Worm (Caenorhabditis elegans): ENCODE data around the gene lgc-37.

Gene lgc-37

ce11 chrIII:12783878-12784277 is 1.1 kb upstream of the lgc-37 start:
- TF ChIP-seq nhr-76 (tag; optimal IDR thresholded peaks at IDR 0.05) (no peak), elt-2 (tag; optimal IDR thresholded peaks at IDR 0.05) (no peak), fkh-10 (GFP tag; optimal IDR thresholded peaks at IDR 0.05) (peak; percentile 57), unc-39 (tag; optimal IDR thresholded peaks at IDR 0.05) (no peak), ceh-82 (tag; optimal IDR thresholded peaks at IDR 0.05) (no peak)

ce11 chrIII:12785427-12785826 is 473 bp downstream of the lgc-37 start:
- TF ChIP-seq daf-12 (tag; optimal IDR thresholded peaks at IDR 0.05): no peak
- no peak for TF ChIP-seq ceh-82 (tag; optimal IDR thresholded peaks at IDR 0.05)
- peak; percentile 55 for TF ChIP-seq nfya-1 (tag; optimal IDR thresholded peaks at IDR 0.05; ENCODE audit: insufficient read depth)

DNA sequence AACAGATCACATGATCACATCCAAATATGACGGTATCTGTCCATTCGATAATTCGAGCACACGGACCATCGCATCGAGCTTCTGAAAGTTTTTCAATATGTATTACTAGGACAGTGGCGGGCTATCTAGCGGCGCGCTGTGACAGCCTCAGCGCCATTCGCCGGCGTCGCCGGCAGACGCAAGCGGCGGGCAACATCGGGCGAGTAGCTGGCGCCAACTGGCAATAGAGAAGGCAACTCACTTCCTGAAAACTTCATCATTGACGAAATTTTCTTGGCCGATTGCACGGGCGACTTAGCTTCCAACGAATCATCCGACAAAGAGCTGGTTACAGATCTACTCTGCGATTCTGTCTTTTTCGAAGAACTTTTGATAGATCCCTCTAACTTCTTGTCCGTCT is 3.3 kb downstream of the lgc-37 start:
- TF ChIP-seq skn-1 (tag; optimal IDR thresholded peaks at IDR 0.05): no peak
- TF ChIP-seq ztf-11 (tag; optimal IDR thresholded peaks at IDR 0.05): no peak
- TF ChIP-seq elt-3 (tag; optimal IDR thresholded peaks at IDR 0.05): no peak
- no peak for TF ChIP-seq fkh-2 (tag; optimal IDR thresholded peaks at IDR 0.05)
- no peak for TF ChIP-seq snpc-4 (tag; optimal IDR thresholded peaks at IDR 0.05)
- TF ChIP-seq eor-1 (tag; optimal IDR thresholded peaks at IDR 0.05): no peak
- TF ChIP-seq jun-1 (tag; optimal IDR thresholded peaks at IDR 0.05): no peak
- TF ChIP-seq ceh-16 (tag; optimal IDR thresholded peaks at IDR 0.05): no peak
- TF ChIP-seq zag-1 (tag; optimal IDR thresholded peaks at IDR 0.05): no peak
- no peak for TF ChIP-seq lin-15B (tag; optimal IDR thresholded peaks at IDR 0.05)
- no peak for TF ChIP-seq nhr-23 (tag; optimal IDR thresholded peaks at IDR 0.05)
- no peak for TF ChIP-seq mml-1 (tag; optimal IDR thresholded peaks at IDR 0.05)
- no peak for TF ChIP-seq nhr-28 (tag; optimal IDR thresholded peaks at IDR 0.05)
- no peak for TF ChIP-seq nhr-76 (tag; optimal IDR thresholded peaks at IDR 0.05)
- no peak for TF ChIP-seq hmg-11 (tag; optimal IDR thresholded peaks at IDR 0.05)
- no peak for TF ChIP-seq daf-12 (tag; optimal IDR thresholded peaks at IDR 0.05)
- no peak for TF ChIP-seq nhr-77 (tag; optimal IDR thresholded peaks at IDR 0.05)

- TF ChIP-seq fos-1 (tag; optimal IDR thresholded peaks at IDR 0.05) (no peak), tbx-2 (tag; optimal IDR thresholded peaks at IDR 0.05) (no peak), skn-1 (tag; optimal IDR thresholded peaks at IDR 0.05) (no peak), ZK546.5 (tag; optimal IDR thresholded peaks at IDR 0.05) (no peak)
These were observed 4.5 kb downstream of the lgc-37 start, which contains the start of gene BE10.1 for ce11 chrIII:12789420-12789819. Gene BE10.1, minus strand, starts transcription at chrIII:12789520.

- TF ChIP-seq elt-3 (tag; optimal IDR thresholded peaks at IDR 0.05): no peak
- TF ChIP-seq ceh-28 (tag; optimal IDR thresholded peaks at IDR 0.05): peak; percentile 93
These were observed 9.2 kb downstream of the lgc-37 start for ce11 chrIII:12794200-12794599.

DNA sequence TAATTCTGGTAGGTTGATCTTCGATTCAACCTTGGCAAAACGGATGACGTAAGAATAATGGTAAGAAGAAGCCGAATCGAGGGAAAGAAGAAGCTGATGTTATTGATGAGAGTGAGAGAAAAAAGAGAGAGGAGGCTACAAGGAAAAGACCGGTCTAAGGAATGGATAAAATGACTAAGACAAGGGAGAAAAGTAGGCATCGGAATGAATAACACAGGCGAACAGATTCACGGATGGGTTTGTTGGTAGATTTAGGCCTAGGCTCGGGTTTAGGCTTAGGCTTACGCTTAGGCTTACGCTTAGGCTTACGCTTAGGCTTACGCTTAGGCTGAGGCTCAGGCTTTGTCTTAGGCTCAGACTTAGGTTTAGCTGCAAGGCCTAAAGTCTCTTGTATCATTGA is 13.5 kb downstream of the lgc-37 start, which contains the start of gene agmo-1:
Gene agmo-1, minus strand, starts transcription at position 101 of the 400 bp plus-strand sequence.
- TF ChIP-seq ztf-4 (tag; optimal IDR thresholded peaks at IDR 0.05) (no peak), nhr-25 (tag; optimal IDR thresholded peaks at IDR 0.05) (peak; percentile 70)

ce11 chrIII:12800529-12800928 is 15.6 kb downstream of the lgc-37 start:
- TF ChIP-seq fkh-10 (GFP tag; optimal IDR thresholded peaks at IDR 0.05) (no peak), nhr-25 (tag; optimal IDR thresholded peaks at IDR 0.05) (peak; percentile 75), lin-15B (tag; optimal IDR thresholded peaks at IDR 0.05) (peak; percentile 21), nhr-23 (tag; optimal IDR thresholded peaks at IDR 0.05) (peak; percentile 28), elt-1 (tag; optimal IDR thresholded peaks at IDR 0.05) (peak; percentile 14), egl-5 (tag; optimal IDR thresholded peaks at IDR 0.05) (no peak), lin-39 (tag; optimal IDR thresholded peaks at IDR 0.05) (no peak), nhr-43 (tag; optimal IDR thresholded peaks at IDR 0.05; ENCODE audit: poor library complexity, severe bottlenecking) (peak; percentile 16)

Data from whole organism, L3 larva.